Fruit fly (Drosophila melanogaster): Measurements from ENCODE around the gene CG18404.

Gene CG18404

dm6 chr3R:30294603-30295002 lies 41.6 kb downstream of the CG18404 start:
- TF ChIP-seq sr (GFP tag; IDR thresholded peaks at IDR 0.05) (0 out of 3 replicates have a peak, but pooled peaks have one; percentile 10), zf30C (GFP tag; optimal IDR thresholded peaks at IDR 0.05) (no peak), CTCF (GFP tag; optimal IDR thresholded peaks at IDR 0.05) (peak; percentile 76), CG32532 (GFP tag; IDR thresholded peaks at IDR 0.05) (0 out of 2 replicates have a peak, but pooled peaks have one; percentile 17)

dm6 chr3R:30295022-30295421 lies 42.0 kb downstream of the CG18404 start:
- TF ChIP-seq Eip74EF (GFP tag; optimal IDR thresholded peaks at IDR 0.05) (no peak), shn (GFP tag; optimal IDR thresholded peaks at IDR 0.05) (no peak), knrl (GFP tag; IDR thresholded peaks at IDR 0.05; ENCODE audit: partially characterized antibody) (no peak), B-H2 (GFP tag; optimal IDR thresholded peaks at IDR 0.05) (no peak), E2f2 (GFP tag; IDR thresholded peaks at IDR 0.05) (peak; percentile 25; the same call in 1 of the 2 replicates), dimm (GFP tag; IDR thresholded peaks at IDR 0.05) (no peak), so (GFP tag; IDR thresholded peaks at IDR 0.05) (peak; percentile 37; the same call in 1 of the 3 replicates), gem (tag; optimal IDR thresholded peaks at IDR 0.05) (peak; percentile 57), CG31388 (GFP tag; optimal IDR thresholded peaks at IDR 0.05) (no peak), Hr3 (GFP tag; optimal IDR thresholded peaks at IDR 0.05) (no peak), CG4854 (GFP tag; optimal IDR thresholded peaks at IDR 0.05) (no peak), CG10209 (GFP tag; optimal IDR thresholded peaks at IDR 0.05) (peak; percentile 34), CG3281 (GFP tag; optimal IDR thresholded peaks at IDR 0.05) (no peak), Dad (GFP tag; optimal IDR thresholded peaks at IDR 0.05) (no peak), CG4730 (GFP tag; IDR thresholded peaks at IDR 0.05) (no peak), CG6689 (GFP tag; IDR thresholded peaks at IDR 0.05) (no peak), CG14667 (GFP tag; IDR thresholded peaks at IDR 0.05) (no peak), CG7786 (GFP tag; optimal IDR thresholded peaks at IDR 0.05) (no peak), CG15073 (GFP tag; optimal IDR thresholded peaks at IDR 0.05) (no peak), Ets97D (GFP tag; optimal IDR thresholded peaks at IDR 0.05) (no peak), D19A (tag; optimal IDR thresholded peaks at IDR 0.05) (no peak), Atf-2 (GFP tag; optimal IDR thresholded peaks at IDR 0.05) (no peak), CG15479 (GFP tag; optimal IDR thresholded peaks at IDR 0.05) (no peak), amos (GFP tag; IDR thresholded peaks at IDR 0.05; ENCODE audit: partially characterized antibody) (no peak), cad (GFP tag; optimal IDR thresholded peaks at IDR 0.05) (no peak), grau (tag; optimal IDR thresholded peaks at IDR 0.05) (peak; percentile 44), kay (GFP tag; optimal IDR thresholded peaks at IDR 0.05) (no peak), Sox102F (GFP tag; optimal IDR thresholded peaks at IDR 0.05) (peak; percentile 60), unpg (GFP tag; optimal IDR thresholded peaks at IDR 0.05) (peak; percentile 32), CG2129 (GFP tag; IDR thresholded peaks at IDR 0.05; ENCODE audit: partially characterized antibody) (no peak), CG13424 (tag; optimal IDR thresholded peaks at IDR 0.05) (peak; percentile 41), CG8388 (GFP tag; optimal IDR thresholded peaks at IDR 0.05) (peak; percentile 13), Gsc (GFP tag; IDR thresholded peaks at IDR 0.05) (no peak), tin (GFP tag; optimal IDR thresholded peaks at IDR 0.05) (no peak), CG9215 (GFP tag; IDR thresholded peaks at IDR 0.05) (no peak), ac (GFP tag; optimal IDR thresholded peaks at IDR 0.05) (no peak), Hmx (GFP tag; optimal IDR thresholded peaks at IDR 0.05) (no peak), PHDP (tag; optimal IDR thresholded peaks at IDR 0.05) (peak; percentile 44), CG2712 (tag; optimal IDR thresholded peaks at IDR 0.05) (peak; percentile 29), sr (GFP tag; IDR thresholded peaks at IDR 0.05) (no peak), Blimp-1 (GFP tag; optimal IDR thresholded peaks at IDR 0.05) (peak; percentile 3), CG10431 (GFP tag; optimal IDR thresholded peaks at IDR 0.05) (no peak), dmrt99B (tag; optimal IDR thresholded peaks at IDR 0.05) (peak; percentile 9), CG6683 (GFP tag; optimal IDR thresholded peaks at IDR 0.05) (no peak), pros (GFP tag; optimal IDR thresholded peaks at IDR 0.05) (no peak), Hr51 (GFP tag; optimal IDR thresholded peaks at IDR 0.05) (peak in 1 of 2 experiments; percentile 52)

Data from whole organism, embryonic.